Worm (Caenorhabditis elegans) whole organism, L4 larva: ENCODE results near the gene try-5.
"Not testable (repeated sequence)": the region's sequence is repeated elsewhere in the genome, so short reads cannot be mapped to it uniquely, and the experiment has no call there.

Source experiments
- D1046.2 ChIP-seq: fragments of 200-800 bp; sonication (Bioruptor generic); IDR thresholded peaks from 2 replicates; pipeline ENCODE4 v1.3.6; 2022; ENCODE audit warnings: missing genetic modification characterization, missing compliant biosample characterization
- F44E2.7 ChIP-seq: fragments of 200-800 bp; sonication (Bioruptor generic); IDR thresholded peaks from 2 replicates; pipeline ENCODE4 v2.1.2; 2022; ENCODE audit warnings: missing genetic modification characterization, missing compliant biosample characterization
- T26A8.4 ChIP-seq: fragments of 200-800 bp; sonication (Bioruptor generic); IDR thresholded peaks from 2 replicates; pipeline ENCODE4 v1.3.6; 2022; ENCODE audit warnings: missing genetic modification characterization, missing compliant biosample characterization
- Y105C5A.15 ChIP-seq: fragments of 200-800 bp; sonication (Bioruptor generic); IDR thresholded peaks from 2 replicates; pipeline ENCODE4 v1.3.6; 2022; ENCODE audit warnings: missing genetic modification characterization, missing compliant biosample characterization
- Y48G9A.11 ChIP-seq: fragments of 200-800 bp; sonication (Bioruptor generic); IDR thresholded peaks from 2 replicates; pipeline ENCODE4 v1.3.6; 2022; ENCODE audit warnings: missing genetic modification reagents, missing genetic modification characterization, missing compliant biosample characterization
- Y75B8A.6 ChIP-seq: fragments of 200-800 bp; sonication (Bioruptor generic); IDR thresholded peaks from 2 replicates; pipeline ENCODE4 v1.3.6; 2022; ENCODE audit warnings: missing genetic modification reagents, missing genetic modification characterization, missing compliant biosample characterization
- ZK337.2 ChIP-seq: fragments of 200-800 bp; sonication (Bioruptor generic); IDR thresholded peaks from 2 replicates; pipeline ENCODE4 v1.3.6; 2022; ENCODE audit warnings: missing genetic modification reagents, missing genetic modification characterization, missing compliant biosample characterization
- arid-1 ChIP-seq: fragments of 200-800 bp; sonication (Bioruptor generic); conservative IDR thresholded peaks from 2 replicates; pipeline ENCODE4 v1.3.6; 2022; ENCODE audit warnings: missing genetic modification reagents, missing genetic modification characterization, missing compliant biosample characterization
- ceh-20 ChIP-seq: fragments of 200-800 bp; sonication (Bioruptor generic); IDR thresholded peaks from 2 replicates; pipeline ENCODE4 v1.3.6; 2022; ENCODE audit warnings: missing genetic modification reagents, missing genetic modification characterization, missing compliant biosample characterization
- ctbp-1 ChIP-seq: fragments of 200-800 bp; sonication (Bioruptor generic); IDR thresholded peaks from 2 replicates; pipeline ENCODE4 v1.3.6; 2022; ENCODE audit warnings: missing genetic modification reagents, missing genetic modification characterization, missing compliant biosample characterization
- dmd-6 ChIP-seq: fragments of 200-800 bp; sonication (Bioruptor generic); IDR thresholded peaks from 2 replicates; pipeline ENCODE4 v1.3.6; 2022; ENCODE audit warnings: missing genetic modification reagents, missing genetic modification characterization, missing compliant biosample characterization
- dmd-8 ChIP-seq: fragments of 200-800 bp; sonication (Bioruptor generic); IDR thresholded peaks from 2 replicates; pipeline ENCODE4 v1.3.6; 2022; ENCODE audit warnings: missing genetic modification characterization, missing compliant biosample characterization
- dmd-9 ChIP-seq: fragments of 200-800 bp; sonication (Bioruptor generic); IDR thresholded peaks from 2 replicates; pipeline ENCODE4 v1.3.6; 2022; ENCODE audit warnings: missing genetic modification reagents, missing genetic modification characterization, missing compliant biosample characterization
- egl-43 ChIP-seq: fragments of 200-800 bp; sonication (Bioruptor generic); IDR thresholded peaks from 2 replicates; pipeline ENCODE4 v1.3.6; 2022; ENCODE audit warnings: missing genetic modification reagents, missing genetic modification characterization, missing compliant biosample characterization
- hmg-1.1 ChIP-seq: fragments of 200-800 bp; sonication (Bioruptor generic); IDR thresholded peaks from 2 replicates; pipeline ENCODE4 v1.3.6; 2022; ENCODE audit warnings: missing genetic modification reagents, missing genetic modification characterization, missing compliant biosample characterization
- lim-7 ChIP-seq: fragments of 200-800 bp; sonication (Bioruptor generic); IDR thresholded peaks from 2 replicates; pipeline ENCODE4 v1.3.6; 2022; ENCODE audit warnings: missing genetic modification characterization, missing compliant biosample characterization
- lin-1 ChIP-seq: fragments of 200-800 bp; sonication (Bioruptor generic); IDR thresholded peaks from 2 replicates; pipeline ENCODE4 v1.3.6; 2022; ENCODE audit warnings: missing genetic modification reagents, missing genetic modification characterization, missing compliant biosample characterization
- lin-29 ChIP-seq: fragments of 200-800 bp; sonication (Bioruptor generic); IDR thresholded peaks from 2 replicates; pipeline ENCODE4 v1.3.6; 2022; ENCODE audit warnings: missing genetic modification reagents, missing genetic modification characterization, missing compliant biosample characterization
- lin-38 ChIP-seq: fragments of 200-800 bp; sonication (Bioruptor generic); IDR thresholded peaks from 2 replicates; pipeline ENCODE4 v1.3.6; 2022; ENCODE audit warnings: missing genetic modification reagents, missing genetic modification characterization, missing compliant biosample characterization
- madf-5 ChIP-seq, 2 experiments: fragments of 200-800 bp; sonication (Bioruptor generic); IDR thresholded peaks; 2 replicates each; pipeline ENCODE4 v1.3.6; 2022; ENCODE audit warnings: missing compliant biosample characterization in 2 of 2, missing genetic modification characterization in 2 of 2
- madf-9 ChIP-seq: fragments of 200-800 bp; sonication (Bioruptor generic); conservative IDR thresholded peaks from 2 replicates; pipeline ENCODE4 v1.3.6; 2022; ENCODE audit warnings: missing genetic modification reagents, missing genetic modification characterization, missing compliant biosample characterization
- mdt-29 ChIP-seq: fragments of 200-800 bp; sonication (Bioruptor generic); IDR thresholded peaks from 2 replicates; pipeline ENCODE4 v1.3.6; 2022; ENCODE audit warnings: missing genetic modification reagents, missing genetic modification characterization, missing compliant biosample characterization
- mxl-2 ChIP-seq: fragments of 200-800 bp; sonication (Bioruptor generic); conservative IDR thresholded peaks from 2 replicates; pipeline ENCODE4 v1.3.6; 2022; ENCODE audit warnings: missing genetic modification reagents, missing genetic modification characterization, missing compliant biosample characterization
- nhr-41 ChIP-seq: fragments of 200-800 bp; sonication (Bioruptor generic); IDR thresholded peaks from 2 replicates; pipeline ENCODE4 v1.3.6; 2022; ENCODE audit warnings: missing genetic modification reagents, missing genetic modification characterization, missing compliant biosample characterization
- nhr-42 ChIP-seq: fragments of 200-800 bp; sonication (Bioruptor generic); IDR thresholded peaks from 2 replicates; pipeline ENCODE4 v1.3.6; 2022; ENCODE audit warnings: missing genetic modification characterization, missing compliant biosample characterization
- pha-4 ChIP-seq, 2 experiments: fragments of 150-350 bp in 1 of 2; fragments of 200-800 bp in 1 of 2; sonication (Bioruptor generic) in 1 of 2; IDR thresholded peaks in 1 of 2; optimal IDR thresholded peaks in 1 of 2; 2 replicates each; pipeline versions ENCODE4 v1.3.6 to Lab custom; 2014 to 2022; ENCODE audit warnings: missing genetic modification characterization in 2 of 2, missing genetic modification reagents in 2 of 2, missing biosample characterization in 1 of 2, missing compliant biosample characterization in 1 of 2
- php-3 ChIP-seq: fragments of 200-800 bp; sonication (Bioruptor generic); IDR thresholded peaks from 2 replicates; pipeline ENCODE4 v1.3.6; 2022; ENCODE audit warnings: missing genetic modification reagents, missing genetic modification characterization, missing compliant biosample characterization
- saeg-2 ChIP-seq: fragments of 200-800 bp; sonication (Bioruptor generic); IDR thresholded peaks from 2 replicates; pipeline ENCODE4 v1.3.6; 2022; ENCODE audit warnings: missing genetic modification reagents, missing genetic modification characterization, missing compliant biosample characterization
- snpc-1.2 ChIP-seq: fragments of 200-800 bp; sonication (Bioruptor generic); IDR thresholded peaks from 2 replicates; pipeline ENCODE4 v1.3.6; 2022; ENCODE audit warnings: missing genetic modification reagents, missing genetic modification characterization, missing compliant biosample characterization
- tra-1 ChIP-seq: fragments of 200-800 bp; sonication (Bioruptor generic); IDR thresholded peaks from 2 replicates; pipeline ENCODE4 v1.3.6; 2022; ENCODE audit warnings: missing genetic modification reagents, missing genetic modification characterization, missing compliant biosample characterization
- vab-7 ChIP-seq: fragments of 200-800 bp; sonication (Bioruptor generic); IDR thresholded peaks from 2 replicates; pipeline ENCODE4 v1.3.6; 2022; ENCODE audit warnings: missing genetic modification reagents, missing genetic modification characterization, missing compliant biosample characterization
- zfp-3 ChIP-seq: fragments of 200-800 bp; sonication (Bioruptor generic); conservative IDR thresholded peaks from 2 replicates; pipeline ENCODE4 v1.3.6; 2022; ENCODE audit warnings: missing genetic modification reagents, missing genetic modification characterization, missing compliant biosample characterization
- zip-11 ChIP-seq: fragments of 200-800 bp; sonication (Bioruptor generic); IDR thresholded peaks from 2 replicates; pipeline ENCODE4 v1.3.6; 2022; ENCODE audit warnings: missing genetic modification characterization, missing compliant biosample characterization

The try-5 gene

ce11 chrV:9341814-9342213, 5.0 kb upstream of the try-5 start (continued):
- TF ChIP-seq zfp-3 (GFP tag; lab: Robert Waterston, UW) (peak; percentile 98), madf-9 (GFP tag; lab: Robert Waterston, UW) (peak; percentile 74), lim-7 (GFP tag; lab: Robert Waterston, UW) (peak; percentile 77), dmd-8 (GFP tag; lab: Robert Waterston, UW) (peak; percentile 72; the same call in 1 of the 2 replicates), Y105C5A.15 (GFP tag; lab: Robert Waterston, UW) (peak; percentile 94), saeg-2 (GFP tag; lab: Robert Waterston, UW) (peak; percentile 90), lin-1 (peak; percentile 90), lin-29 (peak; percentile 88), lin-38 (GFP tag; lab: Robert Waterston, UW) (peak; percentile 81), madf-5 (GFP tag; IDR thresholded peaks at IDR 0.05; lab: Robert Waterston, UW) (0 out of 4 replicates have a peak, but pooled peaks of 1 of the 2 experiments have one; percentile 18), pha-4 (GFP tag; IDR thresholded peaks at IDR 0.05; lab: Robert Waterston, UW) (peak; percentile 87; the same call in 1 of the 2 replicates)
- TF ChIP-seq pha-4 (tag; optimal IDR thresholded peaks at IDR 0.05; lab: Kevin White, UChicago), result not testable (repeated sequence)
- TF ChIP-seq, all 104 proteins: peak for 32; not testable (repeated sequence) for 72

ce11 chrV:9342282-9342681, 4.6 kb upstream of the try-5 start:
- TF ChIP-seq dmd-6 (GFP tag; lab: Robert Waterston, UW) (peak; percentile 66), mdt-29 (GFP tag; lab: Robert Waterston, UW) (peak; percentile 85), ZK337.2 (GFP tag; lab: Robert Waterston, UW) (0 out of 2 replicates have a peak, but pooled peaks have one; percentile 61), saeg-2 (GFP tag; lab: Robert Waterston, UW) (peak; percentile 81), mxl-2 (GFP tag; lab: Robert Waterston, UW) (peak; percentile 68), egl-43 (GFP tag; lab: Robert Waterston, UW) (peak; percentile 89), nhr-42 (GFP tag; lab: Robert Waterston, UW) (peak; percentile 90), nhr-41 (0 out of 2 replicates have a peak, but pooled peaks have one; percentile 42), ctbp-1 (peak; percentile 82), php-3 (GFP tag; lab: Robert Waterston, UW) (peak; percentile 86), D1046.2 (peak; percentile 88), Y48G9A.11 (GFP tag; lab: Robert Waterston, UW) (peak; percentile 83), dmd-9 (GFP tag; lab: Robert Waterston, UW) (peak; percentile 71; the same call in 1 of the 2 replicates), snpc-1.2 (GFP tag; lab: Robert Waterston, UW) (peak; percentile 76), hmg-1.1 (GFP tag; lab: Robert Waterston, UW) (peak; percentile 80), Y75B8A.6 (peak; percentile 94), arid-1 (peak; percentile 76), zfp-3 (GFP tag; lab: Robert Waterston, UW) (peak; percentile 97), lin-38 (GFP tag; lab: Robert Waterston, UW) (peak; percentile 78), madf-9 (GFP tag; lab: Robert Waterston, UW) (peak; percentile 59; the same call in 1 of the 2 replicates), dmd-8 (GFP tag; lab: Robert Waterston, UW) (0 out of 2 replicates have a peak, but pooled peaks have one; percentile 56), tra-1 (GFP tag; lab: Robert Waterston, UW) (peak; percentile 81; the same call in 1 of the 2 replicates), lin-1 (peak; percentile 53; the same call in 1 of the 2 replicates), lim-7 (GFP tag; lab: Robert Waterston, UW) (peak; percentile 63; the same call in 1 of the 2 replicates), madf-5 (GFP tag; IDR thresholded peaks at IDR 0.05; lab: Robert Waterston, UW) (peak; percentile 64 to 83; a peak in 3 of 4 replicates), pha-4 (GFP tag; IDR thresholded peaks at IDR 0.05; lab: Robert Waterston, UW) (peak; percentile 95), vab-7 (GFP tag; lab: Robert Waterston, UW) (peak; percentile 42; the same call in 1 of the 2 replicates), lin-29 (peak; percentile 76), zip-11 (GFP tag; lab: Robert Waterston, UW) (peak; percentile 80; the same call in 1 of the 2 replicates), ceh-20 (GFP tag; lab: Robert Waterston, UW) (peak; percentile 83), T26A8.4 (GFP tag; lab: Robert Waterston, UW) (peak; percentile 79), F44E2.7 (GFP tag; lab: Robert Waterston, UW) (0 out of 2 replicates have a peak, but pooled peaks have one; percentile 49), Y105C5A.15 (GFP tag; lab: Robert Waterston, UW) (peak; percentile 76; the same call in 1 of the 2 replicates)
- TF ChIP-seq pha-4 (tag; optimal IDR thresholded peaks at IDR 0.05; lab: Kevin White, UChicago), result not testable (repeated sequence)
